Worm (Caenorhabditis elegans): ENCODE results near the gene fbxa-190.

fbxa-190 gene

ce11 chrX:1389382-1389983, 17.7 kb downstream of the fbxa-190 start:
- TF ChIP-seq mdl-1 (tag; optimal IDR thresholded peaks at IDR 0.05): peak; percentile 69 to 85
- peak; percentile 61 for TF ChIP-seq Y5F2A.4 (GFP tag; optimal IDR thresholded peaks at IDR 0.05)
- TF ChIP-seq nhr-41 (GFP tag; IDR thresholded peaks at IDR 0.05): no peak
- peak; percentile 64 for TF ChIP-seq zag-1 (tag; optimal IDR thresholded peaks at IDR 0.05)
- no peak for TF ChIP-seq ceh-62 (tag; optimal IDR thresholded peaks at IDR 0.05)
- TF ChIP-seq php-3 (GFP tag; IDR thresholded peaks at IDR 0.05): peak; percentile 87
- 0 out of 2 replicates have a peak, but pooled peaks have one; percentile 66 for TF ChIP-seq Y105C5A.15 (GFP tag; IDR thresholded peaks at IDR 0.05)
- TF ChIP-seq gei-8 (GFP tag; optimal IDR thresholded peaks at IDR 0.05): no peak
- TF ChIP-seq unc-62 (GFP tag; optimal IDR thresholded peaks at IDR 0.05 in 1 of 2): peak; percentile 70 to 97
- peak; percentile 36 for TF ChIP-seq unc-62 (tag; optimal IDR thresholded peaks at IDR 0.05)
- peak; percentile 99 for TF ChIP-seq hmg-1.1 (GFP tag; IDR thresholded peaks at IDR 0.05)
- peak; percentile 77 for TF ChIP-seq egl-43 (GFP tag; IDR thresholded peaks at IDR 0.05)
- peak; percentile 79 to 98 for TF ChIP-seq daf-16 (GFP tag; optimal IDR thresholded peaks at IDR 0.05)
- peak; percentile 82 for TF ChIP-seq daf-16 (tag; optimal IDR thresholded peaks at IDR 0.05)
- TF ChIP-seq nhr-76 (tag; optimal IDR thresholded peaks at IDR 0.05): peak; percentile 89
- peak; percentile 49 to 54 for TF ChIP-seq hif-1 (tag; optimal IDR thresholded peaks at IDR 0.05)
- TF ChIP-seq jun-1 (tag; optimal IDR thresholded peaks at IDR 0.05): peak; percentile 95
- peak; percentile 96 for TF ChIP-seq nhr-42 (GFP tag; IDR thresholded peaks at IDR 0.05)
- no peak for TF ChIP-seq mxl-2 (GFP tag; conservative IDR thresholded peaks at IDR 0.05)
- TF ChIP-seq hlh-30 (tag; optimal IDR thresholded peaks at IDR 0.05; ENCODE audit: insufficient read depth): peak; percentile 95
- peak; percentile 97 for TF ChIP-seq duxl-1 (tag; optimal IDR thresholded peaks at IDR 0.05; ENCODE audit: poor library complexity)
- TF ChIP-seq ces-1 (GFP tag; optimal IDR thresholded peaks at IDR 0.05): peak; percentile 88
- TF ChIP-seq ceh-44 (GFP tag; IDR thresholded peaks at IDR 0.05): 0 out of 2 replicates have a peak, but pooled peaks have one; percentile 32
- no peak for TF ChIP-seq set-16 (GFP tag; IDR thresholded peaks at IDR 0.05)
- TF ChIP-seq lin-38 (GFP tag; IDR thresholded peaks at IDR 0.05): peak; percentile 72
- TF ChIP-seq nhr-237 (tag; optimal IDR thresholded peaks at IDR 0.05): peak; percentile 78
- peak; percentile 90 for TF ChIP-seq ctbp-1 (GFP tag; IDR thresholded peaks at IDR 0.05)
- no peak for TF ChIP-seq R02D3.7 (tag; optimal IDR thresholded peaks at IDR 0.05)
- no peak for TF ChIP-seq sdz-12 (GFP tag; optimal IDR thresholded peaks at IDR 0.05)
- TF ChIP-seq nhr-28 (tag; optimal IDR thresholded peaks at IDR 0.05): peak; percentile 77
- TF ChIP-seq F10B5.3 (tag; optimal IDR thresholded peaks at IDR 0.05): peak; percentile 83
- no peak for TF ChIP-seq attf-4 (tag; optimal IDR thresholded peaks at IDR 0.05)
- peak; percentile 99 for TF ChIP-seq nhr-77 (tag; optimal IDR thresholded peaks at IDR 0.05)
- peak; percentile 97 for TF ChIP-seq F37D6.2 (tag; optimal IDR thresholded peaks at IDR 0.05)
- TF ChIP-seq saeg-2 (GFP tag; IDR thresholded peaks at IDR 0.05): peak; percentile 81; the same call in 1 of the 2 replicates
- peak; percentile 61; the same call in 1 of the 2 replicates for TF ChIP-seq lin-29 (GFP tag; IDR thresholded peaks at IDR 0.05)
- no peak for TF ChIP-seq snpc-4 (tag; optimal IDR thresholded peaks at IDR 0.05)
- peak; percentile 89 for TF ChIP-seq hlh-11 (tag; optimal IDR thresholded peaks at IDR 0.05)
- peak; percentile 77 for TF ChIP-seq fkh-10 (GFP tag; optimal IDR thresholded peaks at IDR 0.05)
- peak; percentile 97 for TF ChIP-seq rbr-2 (tag; optimal IDR thresholded peaks at IDR 0.05)
- no peak for TF ChIP-seq unc-130 (GFP tag; optimal IDR thresholded peaks at IDR 0.05)
- TF ChIP-seq ZK546.5 (tag; optimal IDR thresholded peaks at IDR 0.05): peak in 1 of 2 experiments; percentile 55
- TF ChIP-seq tra-1 (GFP tag; IDR thresholded peaks at IDR 0.05): peak; percentile 86
- TF ChIP-seq ceh-20 (GFP tag; IDR thresholded peaks at IDR 0.05): peak; percentile 75
- no peak for TF ChIP-seq F44E2.7 (GFP tag; IDR thresholded peaks at IDR 0.05)
- TF ChIP-seq tag-97 (GFP tag; IDR thresholded peaks at IDR 0.05): no peak
- no peak for TF ChIP-seq zip-11 (GFP tag; IDR thresholded peaks at IDR 0.05)
- TF ChIP-seq T26A8.4 (GFP tag; IDR thresholded peaks at IDR 0.05): peak; percentile 98
- peak; percentile 70 for TF ChIP-seq lin-39 (tag; optimal IDR thresholded peaks at IDR 0.05)
- peak; percentile 96 for TF ChIP-seq spr-1 (tag; optimal IDR thresholded peaks at IDR 0.05)
- peak; percentile 98 for TF ChIP-seq nhr-6 (tag; optimal IDR thresholded peaks at IDR 0.05)

Data from whole organism, L4 larva.